Worm (Caenorhabditis elegans) whole organism, L1 larva: ENCODE data around the gene F10E7.9.

Experiments used
- C16A3.4 ChIP-seq: fragments of 150-350 bp; optimal IDR thresholded peaks from 2 replicates; lab custom pipeline; 2014; ENCODE audit warnings: missing biosample characterization, missing genetic modification characterization
- F16B12.6 ChIP-seq: fragments of 150-350 bp; optimal IDR thresholded peaks from 2 replicates; lab custom pipeline; 2014; ENCODE audit warnings: missing biosample characterization, missing genetic modification characterization
- aly-2 ChIP-seq: fragments of 150-350 bp; optimal IDR thresholded peaks from 2 replicates; lab custom pipeline; 2014; ENCODE audit warnings: missing biosample characterization, missing genetic modification characterization
- ama-1 ChIP-seq: fragments of 150-350 bp; optimal IDR thresholded peaks from 2 replicates; lab custom pipeline; 2014
- blmp-1 ChIP-seq: fragments of 150-350 bp; optimal IDR thresholded peaks from 2 replicates; lab custom pipeline; 2014; ENCODE audit warnings: missing biosample characterization, missing genetic modification characterization
- ceh-82 ChIP-seq, 3 experiments: fragments of 150-350 bp in 1 of 3; sonication (generic microtip) in 2 of 3; optimal IDR thresholded peaks; 2 replicates each; lab custom pipeline; 2014 to 2017; ENCODE audit warnings: missing biosample characterization in 3 of 3, missing genetic modification characterization in 3 of 3
- dpl-1 ChIP-seq, 3 experiments: fragments of 150-350 bp in 2 of 3; sonication (generic microtip) in 1 of 3; optimal IDR thresholded peaks; 2 replicates each; lab custom pipeline; 2014 to 2017; ENCODE audit warnings: missing biosample characterization in 3 of 3, missing genetic modification characterization in 3 of 3, missing genetic modification reagents in 3 of 3
- dsc-1 ChIP-seq: sonication (generic microtip); optimal IDR thresholded peaks from 2 replicates; lab custom pipeline; 2016; ENCODE audit warnings: mild to moderate bottlenecking, missing genetic modification characterization, missing compliant biosample characterization
- efl-1 ChIP-seq, 4 experiments: fragments of 150-350 bp; optimal IDR thresholded peaks in 3 of 4; peaks in 1 of 4; 1 replicate in 1 of 4; 2 replicates in 3 of 4; lab custom pipeline; 2014; ENCODE audit warnings: missing biosample characterization in 2 of 4, missing genetic modification characterization in 2 of 4, missing genetic modification reagents in 2 of 4
- efl-3 ChIP-seq: fragments of 200-800 bp; sonication (Bioruptor generic); optimal IDR thresholded peaks from 2 replicates; lab custom pipeline; 2018; ENCODE audit warnings: mild to moderate bottlenecking, missing genetic modification characterization, missing compliant biosample characterization
- egl-13 ChIP-seq: sonication (generic microtip); optimal IDR thresholded peaks from 2 replicates; lab custom pipeline; 2016; ENCODE audit warnings: missing genotype, missing genetic modification reagents, missing genetic modification characterization, missing compliant biosample characterization
- elt-3 ChIP-seq, 6 experiments: fragments of 150-350 bp in 1 of 6; sonication (generic microtip); optimal IDR thresholded peaks; 2 replicates each; lab custom pipeline; 2017 to 2018; ENCODE audit warnings: missing biosample characterization in 6 of 6, missing genetic modification characterization in 6 of 6, inconsistent platforms in 1 of 6
- fkh-10 ChIP-seq: sonication (generic microtip); optimal IDR thresholded peaks from 2 replicates; lab custom pipeline; 2017; ENCODE audit warnings: missing biosample characterization, missing genetic modification reagents, missing genetic modification characterization
- hlh-17 ChIP-seq: fragments of 200-800 bp; sonication (Bioruptor generic); optimal IDR thresholded peaks from 2 replicates; lab custom pipeline; 2018; ENCODE audit warnings: missing genetic modification characterization, mild to moderate bottlenecking, missing compliant biosample characterization, moderate library complexity, borderline replicate concordance
- hlh-4 ChIP-seq: sonication (generic microtip); optimal IDR thresholded peaks from 2 replicates; lab custom pipeline; 2016; ENCODE audit warnings: mild to moderate bottlenecking, missing genetic modification characterization, missing compliant biosample characterization
- hpl-2 ChIP-seq: fragments of 150-350 bp; optimal IDR thresholded peaks from 2 replicates; lab custom pipeline; 2014; ENCODE audit warnings: missing biosample characterization, missing genetic modification reagents, missing genetic modification characterization
- jun-1 ChIP-seq: fragments of 150-350 bp; optimal IDR thresholded peaks from 2 replicates; lab custom pipeline; 2014; ENCODE audit warnings: missing biosample characterization, missing genetic modification reagents, missing genetic modification characterization
- lin-14 ChIP-seq: fragments of 200-800 bp; sonication (Bioruptor generic); optimal IDR thresholded peaks from 2 replicates; lab custom pipeline; 2018; ENCODE audit warnings: mild to moderate bottlenecking, missing genetic modification characterization, moderate library complexity, missing compliant biosample characterization
- lin-35 ChIP-seq, 2 experiments: fragments of 150-350 bp; optimal IDR thresholded peaks; 2 replicates each; lab custom pipeline; 2014; ENCODE audit warnings: missing biosample characterization in 2 of 2, missing genetic modification characterization in 2 of 2, missing genetic modification reagents in 2 of 2
- lsy-2 ChIP-seq, 2 experiments: fragments of 150-350 bp; optimal IDR thresholded peaks; 2 replicates each; lab custom pipeline; 2014; ENCODE audit warnings: missing biosample characterization in 2 of 2, missing genetic modification characterization in 2 of 2
- mab-9 ChIP-seq: fragments of 200-800 bp; sonication (Bioruptor generic); IDR thresholded peaks from 2 replicates; pipeline ENCODE4 v1.3.6; 2022; ENCODE audit warnings: missing genetic modification reagents, missing genetic modification characterization, missing compliant biosample characterization
- mdl-1 ChIP-seq, 2 experiments: fragments of 150-350 bp; optimal IDR thresholded peaks; 2 replicates each; lab custom pipeline; 2014 to 2017; ENCODE audit warnings: missing biosample characterization in 2 of 2, missing genetic modification characterization in 2 of 2, inconsistent platforms in 1 of 2
- mef-2 ChIP-seq: fragments of 150-350 bp; optimal IDR thresholded peaks from 2 replicates; lab custom pipeline; 2014; ENCODE audit warnings: missing biosample characterization, missing genetic modification characterization
- mep-1 ChIP-seq: fragments of 150-350 bp; optimal IDR thresholded peaks from 2 replicates; lab custom pipeline; 2014; ENCODE audit warnings: missing biosample characterization, missing genetic modification characterization
- nhr-11 ChIP-seq: fragments of 150-350 bp; optimal IDR thresholded peaks from 2 replicates; lab custom pipeline; 2014; ENCODE audit warnings: missing biosample characterization, missing genetic modification characterization
- nhr-12 ChIP-seq: sonication (generic microtip); optimal IDR thresholded peaks from 2 replicates; lab custom pipeline; 2017; ENCODE audit warnings: missing biosample characterization, missing genetic modification characterization
- nhr-237 ChIP-seq: fragments of 150-350 bp; optimal IDR thresholded peaks from 2 replicates; lab custom pipeline; 2014; ENCODE audit warnings: missing biosample characterization, missing genetic modification characterization
- nhr-28 ChIP-seq: fragments of 150-350 bp; optimal IDR thresholded peaks from 2 replicates; lab custom pipeline; 2014; ENCODE audit warnings: missing biosample characterization, missing genetic modification characterization
- nhr-47 ChIP-seq: sonication (generic microtip); optimal IDR thresholded peaks from 2 replicates; lab custom pipeline; 2016; ENCODE audit warnings: mild to moderate bottlenecking, missing genetic modification characterization, moderate library complexity, missing compliant biosample characterization
- nhr-71 ChIP-seq: sonication (generic microtip); optimal IDR thresholded peaks from 2 replicates; lab custom pipeline; 2016; ENCODE audit warnings: mild to moderate bottlenecking, missing genetic modification characterization, moderate library complexity, missing compliant biosample characterization
- nhr-85 ChIP-seq: sonication (generic microtip); peaks from one replicate; lab custom pipeline; 2016; ENCODE audit warnings: missing genetic modification characterization, inconsistent platforms, missing compliant biosample characterization
- rnt-1 ChIP-seq: sonication (generic microtip); optimal IDR thresholded peaks from 2 replicates; lab custom pipeline; 2016; ENCODE audit warnings: mild to moderate bottlenecking, missing genetic modification characterization, moderate library complexity, missing compliant biosample characterization
- skn-1 ChIP-seq: fragments of 150-350 bp; optimal IDR thresholded peaks from 2 replicates; lab custom pipeline; 2014; ENCODE audit warnings: missing biosample characterization, missing genetic modification characterization
- snpc-4 ChIP-seq: fragments of 150-350 bp; optimal IDR thresholded peaks from 2 replicates; lab custom pipeline; 2014; ENCODE audit warnings: missing biosample characterization, missing genetic modification characterization
- snu-23 ChIP-seq: sonication (generic microtip); optimal IDR thresholded peaks from 2 replicates; lab custom pipeline; 2016; ENCODE audit warnings: missing genetic modification characterization, missing compliant biosample characterization
- sptf-1 ChIP-seq: fragments of 150-350 bp; optimal IDR thresholded peaks from 2 replicates; lab custom pipeline; 2014; ENCODE audit warnings: missing biosample characterization, missing genetic modification characterization
- sup-37 ChIP-seq: fragments of 200-800 bp; sonication (Bioruptor generic); optimal IDR thresholded peaks from 2 replicates; lab custom pipeline; 2018; ENCODE audit warnings: mild to moderate bottlenecking, missing genetic modification characterization, missing compliant biosample characterization
- unc-130 ChIP-seq: fragments of 150-350 bp; optimal IDR thresholded peaks from 2 replicates; lab custom pipeline; 2017; ENCODE audit warnings: missing biosample characterization, missing genetic modification characterization, inconsistent platforms
- unc-62 ChIP-seq: fragments of 150-350 bp; optimal IDR thresholded peaks from 2 replicates; lab custom pipeline; 2014; ENCODE audit warnings: missing biosample characterization, missing genetic modification reagents, missing genetic modification characterization
- unc-98 ChIP-seq: fragments of 200-800 bp; sonication (Bioruptor generic); IDR thresholded peaks from 2 replicates; pipeline ENCODE4 v1.3.6; 2022; ENCODE audit warnings: missing genetic modification characterization, missing compliant biosample characterization
- xbp-1 ChIP-seq: sonication (generic microtip); optimal IDR thresholded peaks from 2 replicates; lab custom pipeline; 2016; ENCODE audit warnings: missing genetic modification characterization, missing compliant biosample characterization
- zag-1 ChIP-seq: fragments of 150-350 bp; optimal IDR thresholded peaks from 2 replicates; lab custom pipeline; 2014; ENCODE audit warnings: missing biosample characterization, missing genetic modification characterization
- ztf-11 ChIP-seq, 2 experiments: sonication (generic microtip); optimal IDR thresholded peaks; 2 replicates each; lab custom pipeline; 2016 to 2017; ENCODE audit warnings: missing genetic modification characterization in 2 of 2, missing biosample characterization in 1 of 2, missing compliant biosample characterization in 1 of 2

F10E7.9 gene

ce11 chrII:7119525-7119924 is 9.7 kb upstream of the F10E7.9 start:
- TF ChIP-seq nhr-12 (tag; lab: Kevin White, UChicago): no peak
- no peak for TF ChIP-seq aly-2 (tag; lab: Kevin White, UChicago)
- no peak for TF ChIP-seq lin-14
- no peak for TF ChIP-seq unc-130
- TF ChIP-seq ztf-11 (tag; optimal IDR thresholded peaks at IDR 0.05; lab: Kevin White, UChicago): no peak
- no peak for TF ChIP-seq zag-1 (tag; lab: Kevin White, UChicago)
- no peak for TF ChIP-seq nhr-11 (tag; lab: Kevin White, UChicago)
- no peak for TF ChIP-seq sup-37

ce11 chrII:7116350-7116749 is 6.5 kb upstream of the F10E7.9 start, which contains the start of gene spon-1:
Gene spon-1 (plus strand): TSS chrII:7116557.
- TF ChIP-seq unc-62 (GFP tag; lab: Kevin White, UChicago) (no peak), mef-2 (tag; lab: Kevin White, UChicago) (no peak)
- TF ChIP-seq, all 84 proteins: peak for 0

ce11 chrII:7115638-7116037 is 5.8 kb upstream of the F10E7.9 start, which contains the start of gene cutl-5:
Gene cutl-5 (minus strand): TSS chrII:7115906.
- TF ChIP-seq elt-3 (tag; optimal IDR thresholded peaks at IDR 0.05; lab: Kevin White, UChicago) (no peak), sup-37 (no peak), hlh-17 (GFP tag; lab: Kevin White, UChicago) (no peak), sptf-1 (tag; lab: Kevin White, UChicago) (no peak), dpl-1 (GFP tag; optimal IDR thresholded peaks at IDR 0.05; lab: Kevin White, UChicago) (no peak), nhr-71 (tag; lab: Kevin White, UChicago) (no peak), egl-13 (tag; lab: Kevin White, UChicago) (no peak), nhr-12 (tag; lab: Kevin White, UChicago) (no peak), nhr-28 (tag; lab: Kevin White, UChicago) (no peak), lsy-2 (tag; optimal IDR thresholded peaks at IDR 0.05; lab: Kevin White, UChicago) (no peak), mep-1 (tag; lab: Kevin White, UChicago) (no peak), ama-1 (lab: Kevin White, UChicago) (no peak), nhr-237 (no peak), ceh-82 (tag; optimal IDR thresholded peaks at IDR 0.05; lab: Kevin White, UChicago) (no peak), jun-1 (tag; lab: Kevin White, UChicago) (no peak)

ce11 chrII:7112780-7113179 is 2.9 kb upstream of the F10E7.9 start, which contains the start of gene F10E7.6:
Gene F10E7.6 (plus strand): TSS chrII:7113080.
- TF ChIP-seq unc-98 (GFP tag; lab: Robert Waterston, UW) (no peak), C16A3.4 (tag; lab: Kevin White, UChicago) (no peak), rnt-1 (no peak), hpl-2 (GFP tag; lab: Kevin White, UChicago) (no peak), elt-3 (tag; optimal IDR thresholded peaks at IDR 0.05; lab: Kevin White, UChicago) (no peak), sptf-1 (tag; lab: Kevin White, UChicago) (no peak)

- peak; percentile 53 for TF ChIP-seq rnt-1
- TF ChIP-seq lsy-2 (tag; optimal IDR thresholded peaks at IDR 0.05; lab: Kevin White, UChicago): peak; percentile 97 to 99
- TF ChIP-seq jun-1 (tag; lab: Kevin White, UChicago): peak; percentile 30
- peak; percentile 40 for TF ChIP-seq aly-2 (tag; lab: Kevin White, UChicago)
- peak; percentile 94 for TF ChIP-seq F16B12.6 (tag; lab: Kevin White, UChicago)
- peak; percentile 66 for TF ChIP-seq C16A3.4 (tag; lab: Kevin White, UChicago)
- TF ChIP-seq fkh-10: no peak
- TF ChIP-seq snu-23 (GFP tag; lab: Kevin White, UChicago): peak; percentile 69
- peak; percentile 21 to 69 (median 68) for TF ChIP-seq dpl-1 (GFP tag; optimal IDR thresholded peaks at IDR 0.05; lab: Kevin White, UChicago)
- peak; percentile 48 for TF ChIP-seq nhr-85
- peak; percentile 44 for TF ChIP-seq xbp-1 (tag; lab: Kevin White, UChicago)
- peak; percentile 44 to 58 (median 44) for TF ChIP-seq ceh-82 (tag; optimal IDR thresholded peaks at IDR 0.05; lab: Kevin White, UChicago)
- peak in 1 of 2 experiments; percentile 36 for TF ChIP-seq mdl-1 (tag; optimal IDR thresholded peaks at IDR 0.05; lab: Kevin White, UChicago)
- TF ChIP-seq unc-130: peak; percentile 40
- peak; percentile 19 for TF ChIP-seq dsc-1 (tag; lab: Kevin White, UChicago)
- TF ChIP-seq blmp-1: peak; percentile 61
- peak; percentile 83 for TF ChIP-seq mep-1 (tag; lab: Kevin White, UChicago)
- TF ChIP-seq skn-1 (tag; lab: Kevin White, UChicago): no peak
- TF ChIP-seq efl-1 (optimal IDR thresholded peaks at IDR 0.05; lab: Kevin White, UChicago): peak; percentile 59 to 69
- TF ChIP-seq efl-1 (GFP tag; optimal IDR thresholded peaks at IDR 0.05 in 1 of 2; lab: Kevin White, UChicago): peak; percentile 66 to 95
- no peak for TF ChIP-seq hlh-4 (tag; lab: Kevin White, UChicago)
- TF ChIP-seq lin-35 (GFP tag; optimal IDR thresholded peaks at IDR 0.05; lab: Kevin White, UChicago): peak; percentile 51 to 68
- no peak for TF ChIP-seq mab-9
- TF ChIP-seq nhr-71 (tag; lab: Kevin White, UChicago): peak; percentile 53
- TF ChIP-seq nhr-47: peak; percentile 55
- TF ChIP-seq efl-3 (GFP tag; lab: Kevin White, UChicago): no peak
- TF ChIP-seq snpc-4: peak; percentile 23
These were observed 1.8 kb upstream of the F10E7.9 start, which contains the start of gene F10E7.5 for ce11 chrII:7111657-7112049. Gene F10E7.5 (plus strand): TSS chrII:7111978.
